Worm (Caenorhabditis elegans): Measurements from ENCODE around the gene F47D12.9.

Gene F47D12.9

DNA sequence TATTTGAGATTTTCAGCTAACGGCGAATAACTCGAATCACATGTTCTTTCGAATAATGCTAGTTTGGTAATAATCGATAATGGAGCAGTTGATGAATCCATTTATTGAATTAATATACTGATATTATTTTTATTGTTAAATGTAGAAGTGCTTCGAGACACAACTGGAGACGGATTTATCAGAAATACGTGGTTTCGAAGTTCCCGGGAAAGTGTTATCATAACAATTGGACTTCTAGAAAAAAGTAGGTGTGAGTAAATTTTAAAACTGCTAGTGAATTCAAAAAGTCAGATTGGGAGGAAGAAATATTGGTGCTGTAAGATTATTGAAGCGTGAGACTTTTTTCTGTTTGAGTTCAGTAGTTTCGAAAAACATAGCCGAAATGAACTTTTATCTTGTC, 43.1 kb downstream of the F47D12.9 start, which contains the start of gene srg-2:
srg-2 (minus strand) TSS at position 101 of the 400 bp plus-strand sequence.
- TF ChIP-seq tbx-7 (tag; optimal IDR thresholded peaks at IDR 0.05) (no peak), sox-2 (GFP tag; IDR thresholded peaks at IDR 0.05) (no peak), che-1 (tag; optimal IDR thresholded peaks at IDR 0.05) (no peak), unc-86 (tag; optimal IDR thresholded peaks at IDR 0.05) (no peak), hlh-13 (GFP tag; optimal IDR thresholded peaks at IDR 0.05) (no peak), nhr-232 (tag; optimal IDR thresholded peaks at IDR 0.05) (no peak), lin-11 (tag; optimal IDR thresholded peaks at IDR 0.05) (no peak)

DNA sequence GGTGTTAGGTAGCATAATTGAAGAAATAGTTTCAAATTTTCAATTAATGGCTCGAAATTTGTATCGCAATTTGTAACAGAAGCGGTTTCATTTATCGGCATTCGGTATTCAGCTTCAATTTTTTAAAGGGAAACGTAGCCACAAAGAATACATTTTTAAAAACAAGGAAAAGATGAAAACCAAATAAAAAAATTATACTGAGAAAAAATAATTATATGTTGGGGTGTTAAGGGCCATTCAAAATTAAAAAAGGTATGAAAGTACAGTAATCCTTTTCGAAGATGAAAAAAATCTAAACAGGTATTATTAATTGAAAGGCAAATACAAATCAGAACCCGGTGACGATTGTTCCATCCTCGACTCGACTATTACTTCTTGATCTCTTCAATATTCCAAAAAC, 44.9 kb downstream of the F47D12.9 start, which contains the start of gene srg-1:
srg-1 (minus strand) TSS at position 101 of the 400 bp plus-strand sequence.
- TF ChIP-seq unc-42 (tag; optimal IDR thresholded peaks at IDR 0.05), result no peak
- no peak for TF ChIP-seq F13H6.1 (tag; optimal IDR thresholded peaks at IDR 0.05)
- no peak for TF ChIP-seq K09A11.1 (tag; optimal IDR thresholded peaks at IDR 0.05; ENCODE audit: insufficient read depth)
- TF ChIP-seq ztf-16 (tag; optimal IDR thresholded peaks at IDR 0.05), result no peak
- TF ChIP-seq ceh-24 (tag; optimal IDR thresholded peaks at IDR 0.05), result no peak

DNA sequence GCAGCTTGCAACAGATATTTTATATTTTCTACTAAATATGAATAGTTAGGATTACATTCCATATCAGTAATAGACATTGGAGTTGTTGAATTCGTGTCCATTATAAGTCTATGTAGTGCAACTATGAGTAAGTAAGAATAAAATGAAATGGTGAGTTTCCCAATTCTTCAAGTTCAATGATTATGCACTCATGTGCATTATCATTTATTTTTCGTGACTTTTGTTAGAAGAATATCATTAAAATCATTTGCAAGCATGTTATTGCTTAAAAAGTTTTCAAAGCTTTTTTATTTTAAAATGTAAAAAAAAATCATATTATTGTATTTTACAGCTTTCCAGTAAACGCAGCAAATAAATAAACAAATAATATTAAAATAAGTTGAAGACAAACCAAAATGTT, 46.5 kb downstream of the F47D12.9 start, which contains the start of gene srg-9:
srg-9 (minus strand) TSS at position 101 of the 400 bp plus-strand sequence.
- no peak for TF ChIP-seq hlh-15 (tag; optimal IDR thresholded peaks at IDR 0.05)
- no peak for TF ChIP-seq F13H6.1 (tag; optimal IDR thresholded peaks at IDR 0.05)
- TF ChIP-seq pax-1 (tag; optimal IDR thresholded peaks at IDR 0.05), result no peak
- TF ChIP-seq nhr-232 (tag; optimal IDR thresholded peaks at IDR 0.05), result no peak
- TF ChIP-seq T23F11.4 (GFP tag; optimal IDR thresholded peaks at IDR 0.05), result no peak
- TF ChIP-seq rnt-1 (tag; optimal IDR thresholded peaks at IDR 0.05), result no peak
- no peak for TF ChIP-seq hlh-30 (tag; optimal IDR thresholded peaks at IDR 0.05; ENCODE audit: insufficient read depth)
- TF ChIP-seq dmd-4 (tag; optimal IDR thresholded peaks at IDR 0.05; ENCODE audit: borderline replicate concordance), result no peak
- TF ChIP-seq ceh-6 (GFP tag; optimal IDR thresholded peaks at IDR 0.05), result no peak
- TF ChIP-seq mec-3 (tag; optimal IDR thresholded peaks at IDR 0.05; ENCODE audit: borderline replicate concordance), result no peak

DNA sequence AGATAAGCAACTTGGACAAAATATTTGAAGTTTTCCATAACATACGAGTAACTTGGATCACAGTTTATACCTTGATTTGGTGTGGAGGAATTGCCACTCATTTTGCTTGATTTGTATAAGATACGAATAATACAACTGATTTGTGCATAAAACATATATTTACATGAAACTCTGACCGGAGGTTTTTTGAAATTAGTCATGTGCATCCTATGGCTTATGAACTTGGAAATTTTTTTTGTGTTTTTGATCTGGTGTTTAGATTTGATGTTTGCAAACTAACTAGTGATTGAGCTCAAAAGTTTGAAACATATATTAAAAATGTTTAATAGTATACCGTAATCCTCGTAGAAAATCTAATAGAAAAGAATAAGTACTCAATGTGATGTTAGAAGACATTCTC, 48.4 kb downstream of the F47D12.9 start, which contains the start of gene srg-8:
srg-8 (minus strand) TSS at position 101 of the 400 bp plus-strand sequence.
- no peak for TF ChIP-seq pag-3 (tag; optimal IDR thresholded peaks at IDR 0.05; ENCODE audit: borderline replicate concordance)
- TF ChIP-seq npax-4 (tag; optimal IDR thresholded peaks at IDR 0.05), result no peak
- TF ChIP-seq eyg-1 (tag; optimal IDR thresholded peaks at IDR 0.05), result no peak
- no peak for TF ChIP-seq zip-5 (tag; optimal IDR thresholded peaks at IDR 0.05)
- TF ChIP-seq pax-1 (tag; optimal IDR thresholded peaks at IDR 0.05), result no peak
- TF ChIP-seq hlh-15 (tag; optimal IDR thresholded peaks at IDR 0.05), result no peak
- no peak for TF ChIP-seq elt-4 (tag; optimal IDR thresholded peaks at IDR 0.05)
- no peak for TF ChIP-seq ceh-30 (tag; optimal IDR thresholded peaks at IDR 0.05)
- TF ChIP-seq hlh-6 (tag; optimal IDR thresholded peaks at IDR 0.05), result no peak

DNA sequence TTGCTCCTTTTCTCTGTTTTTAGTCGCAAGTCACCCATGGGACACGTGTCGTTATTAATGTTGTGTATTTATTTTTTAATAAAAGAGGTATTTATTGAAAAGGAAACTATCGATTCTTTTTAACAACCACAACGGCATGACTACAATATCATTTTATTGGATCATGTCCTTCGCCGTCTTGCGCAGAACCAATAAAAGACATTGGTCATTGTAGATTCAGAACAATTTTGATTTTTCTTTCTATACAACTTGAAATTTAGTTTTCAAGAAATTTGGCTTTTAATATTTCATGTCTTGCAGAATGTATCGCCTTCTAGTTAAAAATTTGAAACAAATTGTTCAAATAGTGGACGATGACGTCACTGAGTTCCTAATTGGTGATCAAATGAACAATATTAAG, 51.7 kb downstream of the F47D12.9 start, which contains the start of gene amdh-1:
amdh-1 (plus strand) TSS at position 301 of the 400 bp plus-strand sequence.
- TF ChIP-seq ztf-16 (tag; optimal IDR thresholded peaks at IDR 0.05) (no peak), hlh-8 (tag; optimal IDR thresholded peaks at IDR 0.05) (no peak), C38D4.7 (GFP tag; optimal IDR thresholded peaks at IDR 0.05) (no peak), ceh-14 (tag; optimal IDR thresholded peaks at IDR 0.05) (no peak), madf-2 (tag; optimal IDR thresholded peaks at IDR 0.05) (no peak), ceh-19 (GFP tag; optimal IDR thresholded peaks at IDR 0.05) (no peak), dve-1 (tag; optimal IDR thresholded peaks at IDR 0.05) (no peak), npax-4 (tag; optimal IDR thresholded peaks at IDR 0.05) (no peak), hlh-13 (GFP tag; optimal IDR thresholded peaks at IDR 0.05) (no peak), unc-86 (tag; optimal IDR thresholded peaks at IDR 0.05) (no peak), lin-11 (tag; optimal IDR thresholded peaks at IDR 0.05) (no peak), ttx-3 (tag; optimal IDR thresholded peaks at IDR 0.05) (no peak), ceh-34 (tag; optimal IDR thresholded peaks at IDR 0.05) (no peak), nfya-1 (tag; optimal IDR thresholded peaks at IDR 0.05) (no peak)

All from whole organism, late embryonic.